Fruit fly (Drosophila melanogaster) Kc167 (cell line): ENCODE measurements around the gene kar.
"Not testable (repeated sequence)": the region's sequence is repeated elsewhere in the genome, so short reads cannot be mapped to it uniquely, and the experiment has no call there.

Experiments
- Myc ChIP-seq: fragments of >200 bp; optimal IDR thresholded peaks from 2 replicates; lab custom pipeline; 2017; ENCODE audit warnings: missing external identifiers
- Sin3A ChIP-seq: fragments of >200 bp; optimal IDR thresholded peaks from 2 replicates; lab custom pipeline; 2018; ENCODE audit warnings: missing external identifiers
- h ChIP-seq: fragments of >200 bp; optimal IDR thresholded peaks from 3 replicates; lab custom pipeline; 2018; ENCODE audit warnings: missing external identifiers
- insv ChIP-seq: fragments of >200 bp; optimal IDR thresholded peaks from 3 replicates; lab custom pipeline; 2018; ENCODE audit warnings: missing external identifiers
- psq ChIP-seq: fragments of >200 bp; optimal IDR thresholded peaks from 2 replicates; lab custom pipeline; 2017; ENCODE audit warnings: missing external identifiers
- ttk ChIP-seq: sonication (Bioruptor generic); optimal IDR thresholded peaks from 2 replicates; lab custom pipeline; 2017; ENCODE audit warnings: missing external identifiers

The kar gene

dm6 chr3R:12715253-12715652, 26.1 kb upstream of the kar start:
- TF ChIP-seq Sin3A: no peak
- no peak for TF ChIP-seq ttk (lab: Kevin White, UChicago)
- TF ChIP-seq psq (lab: Kevin White, UChicago): no peak
- TF ChIP-seq insv: no peak
- TF ChIP-seq h (lab: Kevin White, UChicago): no peak
- no peak for TF ChIP-seq Myc (lab: Kevin White, UChicago)

- TF ChIP-seq h (lab: Kevin White, UChicago); insv; ttk (lab: Kevin White, UChicago): not testable (repeated sequence)
These were observed 23.3 kb upstream of the kar start, which contains the start of gene PolQ for dm6 chr3R:12712178-12713172. Gene PolQ, minus strand, starts transcription at chr3R:12712299.

- no peak for TF ChIP-seq h (lab: Kevin White, UChicago)
- no peak for TF ChIP-seq Sin3A
- no peak for TF ChIP-seq Myc (lab: Kevin White, UChicago)
- TF ChIP-seq psq (lab: Kevin White, UChicago): no peak
- TF ChIP-seq ttk (lab: Kevin White, UChicago): no peak
- no peak for TF ChIP-seq insv
These were observed 15.7 kb upstream of the kar start, which contains the start of gene CG12279 for dm6 chr3R:12704861-12705260. Gene CG12279, plus strand, starts transcription at chr3R:12705094.

dm6 chr3R:12701994-12702494, 12.9 kb upstream of the kar start:
- TF ChIP-seq ttk (lab: Kevin White, UChicago) (no peak), Sin3A (no peak), insv (no peak), Myc (lab: Kevin White, UChicago) (no peak), psq (lab: Kevin White, UChicago) (no peak), h (lab: Kevin White, UChicago) (no peak)

dm6 chr3R:12701257-12701656, 12.1 kb upstream of the kar start:
- TF ChIP-seq psq (lab: Kevin White, UChicago) (no peak), insv (no peak), Myc (lab: Kevin White, UChicago) (no peak), h (lab: Kevin White, UChicago) (no peak), ttk (lab: Kevin White, UChicago) (no peak), Sin3A (no peak)

- TF ChIP-seq h (lab: Kevin White, UChicago) (no peak), ttk (lab: Kevin White, UChicago) (no peak), psq (lab: Kevin White, UChicago) (no peak), Myc (lab: Kevin White, UChicago) (no peak), Sin3A (no peak), insv (no peak)
These were observed 11.3 kb upstream of the kar start for dm6 chr3R:12700454-12700853.

- TF ChIP-seq insv (no peak), psq (lab: Kevin White, UChicago) (no peak), Myc (lab: Kevin White, UChicago) (no peak), Sin3A (no peak), h (lab: Kevin White, UChicago) (no peak)
These were observed 10.6 kb upstream of the kar start for dm6 chr3R:12699620-12700378.

dm6 chr3R:12698363-12698762, 9.2 kb upstream of the kar start:
- TF ChIP-seq insv: no peak
- TF ChIP-seq h (lab: Kevin White, UChicago): no peak
- no peak for TF ChIP-seq Myc (lab: Kevin White, UChicago)
- no peak for TF ChIP-seq psq (lab: Kevin White, UChicago)
- peak; percentile 66 for TF ChIP-seq ttk (lab: Kevin White, UChicago)

- TF ChIP-seq h (lab: Kevin White, UChicago) (no peak), psq (lab: Kevin White, UChicago) (no peak), Myc (lab: Kevin White, UChicago) (no peak), Sin3A (no peak), ttk (lab: Kevin White, UChicago) (no peak), insv (no peak)
These were observed 8.4 kb upstream of the kar start for dm6 chr3R:12697571-12698039.

dm6 chr3R:12697022-12697421, 7.9 kb upstream of the kar start, which contains the start of gene Past1:
Gene Past1, plus strand, starts transcription at chr3R:12697322.
- TF ChIP-seq Sin3A (no peak), insv (no peak), psq (lab: Kevin White, UChicago) (no peak), h (lab: Kevin White, UChicago) (no peak), ttk (lab: Kevin White, UChicago) (no peak)

dm6 chr3R:12694742-12695141, 5.6 kb upstream of the kar start, which contains the start of the genes CG14391 and NijC:
Gene CG14391, minus strand, starts transcription at chr3R:12694842.
Gene NijC, plus strand, starts transcription at chr3R:12695129.
- TF ChIP-seq insv (no peak), psq (lab: Kevin White, UChicago) (no peak), h (lab: Kevin White, UChicago) (no peak), Myc (lab: Kevin White, UChicago) (no peak), ttk (lab: Kevin White, UChicago) (no peak), Sin3A (no peak)
